Fruit fly (Drosophila melanogaster): ENCODE measurements around the gene Lkb1.
A peak's percentile ranks its signal among the peaks of the same experiment; 100 is the strongest.

The Lkb1 gene

DNA sequence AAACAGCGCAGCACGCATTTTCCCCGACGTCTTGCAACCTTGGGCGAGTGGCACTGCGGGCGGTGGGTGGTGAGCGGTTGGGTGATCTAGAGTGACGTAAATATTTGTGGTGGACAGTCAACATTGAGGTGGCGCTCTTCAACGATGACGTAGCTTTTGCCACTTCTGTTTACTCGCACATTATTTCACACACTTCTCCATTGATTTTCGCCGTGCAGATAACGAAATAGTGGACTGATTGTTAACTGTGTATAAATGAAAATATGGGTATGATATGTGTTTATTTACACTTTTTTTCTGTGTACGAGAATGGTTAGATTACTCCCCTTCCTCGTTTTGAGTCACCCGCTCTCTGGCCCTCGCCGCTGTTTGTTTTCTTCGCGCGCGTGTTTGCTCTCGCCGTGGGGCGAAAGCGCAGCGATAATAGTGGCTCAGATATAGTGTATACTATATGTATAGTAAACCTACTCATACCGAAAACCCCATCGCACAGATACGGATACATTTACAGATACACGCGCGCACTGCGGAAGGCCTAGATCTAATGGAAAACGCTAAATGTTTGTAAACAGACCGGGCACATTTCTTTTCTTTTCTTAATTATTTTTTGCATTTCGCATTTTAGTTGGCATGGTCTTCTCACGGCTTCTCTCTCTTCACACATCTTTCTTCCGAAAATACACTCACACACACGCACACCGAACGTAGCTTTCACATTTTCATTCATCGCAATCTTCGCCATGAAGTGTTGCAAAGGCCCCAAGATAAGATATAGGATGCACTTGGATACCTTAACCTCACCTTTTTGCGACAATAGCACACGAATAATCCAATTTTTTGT, 10.2 kb downstream of the Lkb1 start, which contains the start of gene omd (continued):
- TF ChIP-seq ss (GFP tag; optimal IDR thresholded peaks at IDR 0.05) = peak in 1 of 2 experiments; percentile 47
- TF ChIP-seq CG10669 (GFP tag; optimal IDR thresholded peaks at IDR 0.05) = no peak
- TF ChIP-seq CG3032 (tag; optimal IDR thresholded peaks at IDR 0.05) = no peak
- TF ChIP-seq OdsH (GFP tag; optimal IDR thresholded peaks at IDR 0.05) = no peak
- no peak for TF ChIP-seq lz (GFP tag; optimal IDR thresholded peaks at IDR 0.05)
- peak; percentile 69 for TF ChIP-seq CG16779 (tag; optimal IDR thresholded peaks at IDR 0.05)
- no peak for TF ChIP-seq Gug (GFP tag; IDR thresholded peaks at IDR 0.05)
- TF ChIP-seq Met (GFP tag; optimal IDR thresholded peaks at IDR 0.05) = no peak
- TF ChIP-seq CG6276 (GFP tag; optimal IDR thresholded peaks at IDR 0.05) = no peak
- TF ChIP-seq cyc (GFP tag; optimal IDR thresholded peaks at IDR 0.05) = no peak
- peak; percentile 21 for TF ChIP-seq CG8632 (GFP tag; optimal IDR thresholded peaks at IDR 0.05)
- TF ChIP-seq CG11902 (GFP tag; optimal IDR thresholded peaks at IDR 0.05) = no peak
- no peak for TF ChIP-seq Blimp-1 (GFP tag; optimal IDR thresholded peaks at IDR 0.05)
- TF ChIP-seq Smox (GFP tag; optimal IDR thresholded peaks at IDR 0.05) = no peak
- TF ChIP-seq CG15336 (GFP tag; IDR thresholded peaks at IDR 0.05) = peak; percentile 24; the same call in 1 of the 2 replicates
- TF ChIP-seq CG31627 (GFP tag; optimal IDR thresholded peaks at IDR 0.05) = no peak
- TF ChIP-seq fkh (GFP tag; optimal IDR thresholded peaks at IDR 0.05) = peak; percentile 99

DNA sequence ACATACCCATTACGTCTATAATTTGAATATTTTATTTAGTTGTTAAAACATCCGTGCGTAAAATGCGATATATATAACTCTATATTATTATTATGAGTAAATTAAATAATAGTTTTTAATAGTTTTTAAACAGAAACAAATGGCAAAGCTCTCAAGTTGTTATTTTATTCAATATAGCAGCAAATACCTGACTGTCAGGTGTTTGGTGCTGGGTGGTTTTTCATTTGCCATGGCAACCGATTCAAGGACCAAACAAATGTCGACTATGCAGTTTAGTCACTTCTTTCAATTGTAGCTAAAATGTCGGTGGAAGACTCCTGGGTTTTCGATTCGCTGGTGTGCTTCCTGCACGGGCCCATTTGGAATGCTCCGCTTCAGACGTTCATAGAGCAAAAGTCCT, 17.4 kb downstream of the Lkb1 start, which contains the start of gene CG14367:
Gene CG14367, plus strand, starts transcription at position 301 of the 400 bp plus-strand sequence.
- TF ChIP-seq Sox102F (GFP tag; optimal IDR thresholded peaks at IDR 0.05) (no peak), CG8119 (GFP tag; IDR thresholded peaks at IDR 0.05) (no peak), CG15336 (GFP tag; IDR thresholded peaks at IDR 0.05) (no peak), Eip75B (GFP tag; optimal IDR thresholded peaks at IDR 0.05) (no peak), CG8632 (GFP tag; optimal IDR thresholded peaks at IDR 0.05) (no peak), CG34406 (GFP tag; optimal IDR thresholded peaks at IDR 0.05) (no peak)

DNA sequence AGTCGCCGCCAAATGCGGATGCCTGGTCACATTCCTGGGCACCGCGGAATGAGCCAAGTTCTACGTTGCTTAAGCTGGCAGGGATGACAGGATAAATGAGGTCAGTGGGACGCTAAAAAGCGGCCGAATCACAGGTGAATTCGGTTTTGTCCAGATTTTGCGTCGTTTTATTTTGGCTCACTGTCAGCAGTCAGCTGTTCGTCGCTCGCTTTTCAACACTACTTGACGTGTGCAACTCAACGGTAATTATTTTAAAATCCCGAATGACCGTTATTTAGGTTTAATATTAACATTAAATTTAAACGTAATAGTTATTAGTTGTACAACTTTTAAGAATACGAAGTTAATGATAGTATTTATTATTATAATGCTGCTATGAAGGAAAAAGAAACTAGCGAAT, 23.0 kb downstream of the Lkb1 start:
- no peak for TF ChIP-seq Hr39 (GFP tag; optimal IDR thresholded peaks at IDR 0.05)
- TF ChIP-seq net (GFP tag; optimal IDR thresholded peaks at IDR 0.05) = no peak
- TF ChIP-seq esn (GFP tag; optimal IDR thresholded peaks at IDR 0.05) = no peak
- TF ChIP-seq Sox15 (GFP tag; optimal IDR thresholded peaks at IDR 0.05) = no peak
- no peak for TF ChIP-seq dac (GFP tag; optimal IDR thresholded peaks at IDR 0.05)
- TF ChIP-seq fkh (GFP tag; optimal IDR thresholded peaks at IDR 0.05) = no peak
- TF ChIP-seq CG10669 (GFP tag; optimal IDR thresholded peaks at IDR 0.05) = no peak
- TF ChIP-seq CG8319 (GFP tag; optimal IDR thresholded peaks at IDR 0.05) = no peak
- no peak for TF ChIP-seq CG11762 (GFP tag; optimal IDR thresholded peaks at IDR 0.05; ENCODE audit: insufficient read depth)
- TF ChIP-seq CG11902 (GFP tag; optimal IDR thresholded peaks at IDR 0.05) = no peak
- no peak for TF ChIP-seq vri (GFP tag; optimal IDR thresholded peaks at IDR 0.05)
- no peak for TF ChIP-seq lz (GFP tag; optimal IDR thresholded peaks at IDR 0.05)
- TF ChIP-seq cyc (GFP tag; optimal IDR thresholded peaks at IDR 0.05) = no peak
- no peak for TF ChIP-seq Hr4 (GFP tag; optimal IDR thresholded peaks at IDR 0.05)
- TF ChIP-seq topi (GFP tag; optimal IDR thresholded peaks at IDR 0.05) = no peak
- no peak for TF ChIP-seq achi (GFP tag; optimal IDR thresholded peaks at IDR 0.05)
- TF ChIP-seq pdm3 (GFP tag; optimal IDR thresholded peaks at IDR 0.05) = no peak
- no peak for TF ChIP-seq Ets96B (tag; optimal IDR thresholded peaks at IDR 0.05)

DNA sequence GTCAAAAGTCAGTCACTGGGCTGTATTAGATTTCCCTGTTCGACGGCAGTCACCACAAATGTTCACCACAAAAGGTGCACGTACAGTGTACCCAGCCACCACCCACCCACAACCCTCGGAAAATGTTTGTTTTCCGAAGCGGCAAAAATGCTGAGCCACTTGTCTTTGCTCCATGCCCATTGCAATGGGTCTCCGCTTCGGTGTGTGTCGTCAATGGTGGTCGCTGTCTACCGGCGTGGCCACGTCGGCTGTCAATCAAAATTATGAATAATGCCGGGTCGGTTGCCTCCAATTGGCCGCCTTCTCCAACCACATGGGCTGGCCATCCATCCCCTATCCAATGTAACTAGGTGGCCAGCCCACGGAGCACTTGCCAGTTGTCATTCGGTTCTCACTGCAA, 23.8 kb downstream of the Lkb1 start, which contains the start of gene ninaB:
Gene ninaB, plus strand, starts transcription at position 374 of the 400 bp plus-strand sequence.
- TF ChIP-seq OdsH (GFP tag; optimal IDR thresholded peaks at IDR 0.05) (no peak), net (GFP tag; optimal IDR thresholded peaks at IDR 0.05) (no peak), CG3032 (tag; optimal IDR thresholded peaks at IDR 0.05) (no peak), cyc (GFP tag; optimal IDR thresholded peaks at IDR 0.05) (no peak), salr (GFP tag; optimal IDR thresholded peaks at IDR 0.05) (no peak), spab (GFP tag; optimal IDR thresholded peaks at IDR 0.05) (no peak), esn (GFP tag; optimal IDR thresholded peaks at IDR 0.05) (no peak), dac (GFP tag; optimal IDR thresholded peaks at IDR 0.05) (no peak), vri (GFP tag; optimal IDR thresholded peaks at IDR 0.05) (no peak), Sox15 (GFP tag; optimal IDR thresholded peaks at IDR 0.05) (no peak), Blimp-1 (GFP tag; optimal IDR thresholded peaks at IDR 0.05) (no peak), ss (GFP tag; optimal IDR thresholded peaks at IDR 0.05) (no peak), achi (GFP tag; optimal IDR thresholded peaks at IDR 0.05) (no peak)

All from whole organism, prepupa.